Fruit fly (Drosophila melanogaster): Measurements from ENCODE around the gene CG44002.

- TF ChIP-seq CG3726 (GFP tag; IDR thresholded peaks at IDR 0.05) (no peak), CG1024 (GFP tag; IDR thresholded peaks at IDR 0.05) (no peak), cwo (GFP tag; optimal IDR thresholded peaks at IDR 0.05) (no peak), CG12155 (GFP tag; optimal IDR thresholded peaks at IDR 0.05) (no peak), CG3407 (GFP tag; optimal IDR thresholded peaks at IDR 0.05) (no peak), BtbVII (GFP tag; optimal IDR thresholded peaks at IDR 0.05) (peak; percentile 59), CG4282 (GFP tag; optimal IDR thresholded peaks at IDR 0.05) (no peak)
Observed at dm6 chr2L:3172745-3173271, 1.9 kb upstream of the CG44002 start.
